Worm (Caenorhabditis elegans) whole organism, L1 larva: ENCODE measurements around the gene F47B8.2.
A peak's percentile ranks its signal among the peaks of the same experiment; 100 is the strongest.

Experiments
- lin-35 ChIP-seq, 2 experiments: fragments of 150-350 bp; optimal IDR thresholded peaks; 2 replicates each; lab custom pipeline; 2014; ENCODE audit warnings: missing biosample characterization in 2 of 2, missing genetic modification characterization in 2 of 2, missing genetic modification reagents in 2 of 2
- lsy-2 ChIP-seq, 2 experiments: fragments of 150-350 bp; optimal IDR thresholded peaks; 2 replicates each; lab custom pipeline; 2014; ENCODE audit warnings: missing biosample characterization in 2 of 2, missing genetic modification characterization in 2 of 2
- mab-9 ChIP-seq: fragments of 200-800 bp; sonication (Bioruptor generic); IDR thresholded peaks from 2 replicates; pipeline ENCODE4 v1.3.6; 2022; ENCODE audit warnings: missing genetic modification reagents, missing genetic modification characterization, missing compliant biosample characterization

DNA sequence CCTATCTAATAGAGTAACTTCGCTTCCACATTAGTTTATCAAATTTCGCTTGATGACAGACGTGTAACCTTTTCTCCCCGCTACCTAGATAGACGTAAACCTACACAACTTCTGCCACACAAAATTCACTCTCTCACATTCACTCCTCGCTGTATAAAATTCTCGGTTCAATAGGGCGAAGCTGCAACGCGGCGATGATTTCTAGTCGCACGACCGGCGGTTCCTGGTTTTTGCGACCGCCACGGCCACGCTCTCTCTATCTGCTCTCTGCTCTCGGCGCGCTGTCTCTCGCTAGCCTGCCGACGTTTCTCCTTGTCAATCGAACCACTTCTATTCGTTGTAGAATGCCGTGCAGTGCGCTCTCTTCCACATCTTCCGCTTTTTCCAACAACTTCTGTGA, 34.5 kb upstream of the F47B8.2 start:
- no peak for TF ChIP-seq mab-9 (GFP tag; lab: Robert Waterston, UW)
- peak; percentile 58 to 84 for TF ChIP-seq lsy-2 (tag; optimal IDR thresholded peaks at IDR 0.05; lab: Kevin White, UChicago)
- TF ChIP-seq lin-35 (GFP tag; optimal IDR thresholded peaks at IDR 0.05; lab: Kevin White, UChicago), result peak; percentile 83 to 85
